Fruit fly (Drosophila melanogaster) Kc167 (cell line): ENCODE data around the gene CG10211.

ENCODE experiments used
- Myc ChIP-seq: fragments of >200 bp; optimal IDR thresholded peaks from 2 replicates; lab custom pipeline; 2017; ENCODE audit warnings: missing external identifiers
- Sin3A ChIP-seq: fragments of >200 bp; optimal IDR thresholded peaks from 2 replicates; lab custom pipeline; 2018; ENCODE audit warnings: missing external identifiers
- h ChIP-seq: fragments of >200 bp; optimal IDR thresholded peaks from 3 replicates; lab custom pipeline; 2018; ENCODE audit warnings: missing external identifiers
- insv ChIP-seq: fragments of >200 bp; optimal IDR thresholded peaks from 3 replicates; lab custom pipeline; 2018; ENCODE audit warnings: missing external identifiers
- psq ChIP-seq: fragments of >200 bp; optimal IDR thresholded peaks from 2 replicates; lab custom pipeline; 2017; ENCODE audit warnings: missing external identifiers
- ttk ChIP-seq: sonication (Bioruptor generic); optimal IDR thresholded peaks from 2 replicates; lab custom pipeline; 2017; ENCODE audit warnings: missing external identifiers

The CG10211 gene

DNA sequence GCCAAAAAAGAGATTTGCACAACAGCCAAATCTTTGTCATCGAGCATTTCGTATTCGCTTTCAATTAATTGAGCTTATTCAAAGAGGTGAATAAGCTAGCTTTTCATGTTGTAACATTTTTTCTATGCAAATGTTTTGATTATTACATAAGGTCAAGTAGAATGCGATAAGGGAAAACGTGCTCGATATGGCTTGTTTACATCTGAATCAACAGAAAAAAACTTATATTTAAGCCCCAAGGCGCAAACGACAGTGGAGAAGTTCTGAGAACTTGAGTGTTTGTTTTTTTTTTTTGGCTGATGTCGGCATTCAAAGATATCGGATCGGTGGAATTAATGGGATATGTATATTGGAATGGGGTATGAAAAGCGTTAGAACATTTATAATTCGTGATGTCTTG is 34.3 kb upstream of the CG10211 start:
- no peak for TF ChIP-seq ttk (lab: Kevin White, UChicago)
- no peak for TF ChIP-seq psq (lab: Kevin White, UChicago)
- no peak for TF ChIP-seq insv
- TF ChIP-seq h, result no peak
- no peak for TF ChIP-seq Myc (lab: Kevin White, UChicago)
- TF ChIP-seq Sin3A (lab: Kevin White, UChicago), result no peak

DNA sequence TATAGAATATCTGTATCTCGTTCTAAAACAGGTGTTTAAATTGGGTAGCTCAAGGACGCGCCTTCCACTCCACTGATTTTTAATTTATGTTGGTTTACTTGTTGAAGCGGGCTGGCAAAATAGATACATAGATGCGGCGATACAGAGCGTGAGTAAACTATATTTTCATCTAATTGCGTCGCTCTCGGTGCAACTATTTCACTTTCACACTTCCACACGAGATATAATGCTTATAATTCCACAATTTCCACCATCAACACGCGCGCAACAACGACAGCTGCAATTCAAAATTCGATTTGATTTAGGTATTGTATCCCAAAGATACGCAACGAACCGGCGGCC is 33.3 kb upstream of the CG10211 start:
- TF ChIP-seq psq (lab: Kevin White, UChicago) (no peak), h (no peak), Sin3A (lab: Kevin White, UChicago) (no peak), Myc (lab: Kevin White, UChicago) (no peak), ttk (lab: Kevin White, UChicago) (no peak), insv (no peak)

DNA sequence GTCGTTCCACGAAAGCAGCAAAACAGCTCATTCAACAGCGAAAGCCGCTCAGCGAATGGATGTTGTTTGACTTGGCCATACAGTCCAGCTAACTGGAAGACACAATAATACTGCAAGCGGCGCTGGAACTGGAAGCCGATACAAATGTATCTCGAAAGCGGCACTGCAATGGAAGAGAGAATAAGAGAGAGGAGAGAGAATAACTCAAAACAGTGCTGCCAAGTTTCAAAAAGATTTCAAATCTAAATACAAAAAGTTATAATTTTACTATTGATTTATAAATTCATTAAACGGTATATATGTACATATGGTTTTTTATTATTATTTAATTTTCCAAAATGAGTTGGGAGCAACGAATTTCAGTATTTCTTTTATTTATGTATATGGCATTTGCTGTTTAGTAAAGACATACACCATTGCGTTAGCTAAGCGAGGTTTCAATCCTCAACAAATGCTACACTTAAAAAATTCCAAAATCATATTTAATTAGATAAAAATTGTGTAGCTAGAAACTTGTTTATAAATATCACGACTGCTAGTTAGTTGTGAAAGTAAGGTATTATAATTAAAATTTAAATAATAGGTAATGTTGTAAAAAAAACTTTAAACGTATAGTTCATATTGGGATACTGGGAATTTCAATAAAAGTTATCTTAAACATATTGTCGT is 32.8 kb upstream of the CG10211 start, which contains the start of gene CG10283:
TSS of gene CG10283 (minus strand) at position 132 of the 669 bp plus-strand sequence.
- TF ChIP-seq ttk (lab: Kevin White, UChicago) (no peak), Sin3A (lab: Kevin White, UChicago) (no peak), psq (lab: Kevin White, UChicago) (no peak), insv (no peak), Myc (lab: Kevin White, UChicago) (no peak), h (no peak)

DNA sequence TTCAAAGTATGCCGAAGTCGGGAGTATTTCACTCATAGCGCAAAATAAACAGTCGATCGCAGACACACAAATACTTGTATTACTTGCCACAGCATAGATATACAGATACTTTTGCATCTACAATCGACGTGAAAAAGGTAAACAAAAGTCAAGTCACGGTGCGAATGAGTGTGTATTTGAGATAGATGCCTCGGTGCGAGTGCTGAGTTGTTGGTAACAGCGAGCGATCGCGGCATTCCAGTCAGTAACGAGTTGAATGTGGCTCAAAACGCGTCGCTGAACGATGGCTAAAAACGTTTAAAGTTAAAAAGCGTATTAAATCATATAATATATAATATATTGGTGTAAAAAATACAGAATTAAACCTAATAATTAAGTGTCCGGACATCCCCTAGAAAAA is 32.1 kb upstream of the CG10211 start, which contains the start of gene grnd:
TSS of gene grnd (plus strand) at position 207 of the 400 bp plus-strand sequence.
- TF ChIP-seq insv (no peak), psq (lab: Kevin White, UChicago) (no peak), Myc (lab: Kevin White, UChicago) (no peak), Sin3A (lab: Kevin White, UChicago) (no peak), ttk (lab: Kevin White, UChicago) (no peak)

DNA sequence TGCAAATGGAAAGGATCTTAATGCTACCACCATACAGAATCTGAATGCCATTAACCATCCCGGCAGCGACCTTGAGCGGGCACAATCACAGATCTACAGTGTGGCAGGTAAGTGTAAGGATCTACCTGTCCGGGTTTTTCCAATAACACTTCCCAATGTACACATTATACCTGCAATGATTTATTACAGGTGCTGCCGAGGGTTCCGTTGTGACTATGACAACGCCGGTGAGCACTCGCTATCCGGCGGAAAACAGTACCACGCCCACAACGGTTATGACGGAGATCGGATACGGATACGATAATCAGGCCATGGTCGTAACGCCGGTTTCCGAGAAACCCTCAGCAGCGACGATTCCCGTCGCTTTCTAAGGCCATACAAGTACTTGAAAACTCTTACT is 30.5 kb upstream of the CG10211 start:
- TF ChIP-seq insv, result no peak
- TF ChIP-seq Myc (lab: Kevin White, UChicago), result no peak
- no peak for TF ChIP-seq psq (lab: Kevin White, UChicago)
- TF ChIP-seq Sin3A (lab: Kevin White, UChicago), result no peak
- no peak for TF ChIP-seq ttk (lab: Kevin White, UChicago)
- TF ChIP-seq h, result no peak

DNA sequence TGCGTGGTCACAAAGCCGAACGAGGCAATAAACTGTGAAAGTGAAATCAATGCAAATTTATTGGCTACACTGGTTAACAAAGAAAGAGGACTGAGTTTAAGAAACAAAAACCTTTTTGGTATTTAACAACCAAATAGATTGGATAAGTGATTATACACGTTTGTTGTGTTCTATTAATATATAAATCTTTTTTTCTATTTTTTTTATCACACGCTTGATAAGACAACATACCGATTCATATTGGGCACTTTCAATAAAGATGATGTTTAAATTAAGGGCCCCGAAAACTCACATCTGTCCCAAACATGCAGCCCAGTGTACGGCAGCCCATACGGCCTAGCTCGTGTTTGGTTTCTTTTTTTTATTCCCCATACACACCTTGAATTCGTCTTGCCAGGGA is 24.2 kb upstream of the CG10211 start:
- no peak for TF ChIP-seq psq (lab: Kevin White, UChicago)

DNA sequence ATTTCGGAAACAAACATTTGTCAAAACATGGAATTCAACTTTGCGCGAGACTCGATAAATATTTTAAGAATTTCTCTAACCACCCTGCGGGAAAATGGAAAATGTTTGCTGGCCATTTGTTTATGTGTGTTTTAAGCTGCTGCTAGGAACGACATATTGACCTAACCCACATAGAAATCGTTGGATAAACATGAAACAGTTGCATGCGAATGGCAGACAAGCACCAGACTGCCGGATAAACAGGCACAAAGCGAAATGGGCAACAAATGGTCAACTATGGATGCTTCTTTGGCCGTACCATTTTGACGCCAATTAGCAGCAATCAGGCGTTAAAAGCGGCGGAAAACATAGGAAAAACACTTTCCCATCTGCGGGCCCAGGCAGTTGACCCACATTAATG is 20.5 kb upstream of the CG10211 start:
- TF ChIP-seq Myc (lab: Kevin White, UChicago) (no peak), psq (lab: Kevin White, UChicago) (no peak), Sin3A (lab: Kevin White, UChicago) (no peak), ttk (lab: Kevin White, UChicago) (no peak), h (no peak), insv (no peak)

DNA sequence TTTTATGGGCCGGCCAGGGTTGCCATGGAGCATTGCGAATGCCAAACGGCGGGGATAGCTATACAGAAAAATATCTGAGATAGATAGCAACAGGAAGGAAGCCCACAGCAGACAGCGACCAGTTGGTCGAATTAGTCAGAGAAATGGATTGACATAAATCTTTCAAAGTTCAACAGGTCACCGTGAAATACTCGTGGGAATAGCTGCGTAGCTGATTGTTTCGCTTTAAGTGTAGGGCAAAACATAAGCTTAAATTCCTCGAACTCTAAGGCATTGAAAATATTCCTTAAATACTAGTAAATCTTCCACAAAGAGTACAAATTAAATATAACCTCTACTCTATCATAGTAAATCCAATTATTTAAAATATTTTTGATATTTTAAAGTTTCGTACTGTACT is 17.4 kb upstream of the CG10211 start:
- TF ChIP-seq h (no peak), insv (no peak), psq (lab: Kevin White, UChicago) (no peak), Myc (lab: Kevin White, UChicago) (no peak), ttk (lab: Kevin White, UChicago) (no peak), Sin3A (lab: Kevin White, UChicago) (no peak)

DNA sequence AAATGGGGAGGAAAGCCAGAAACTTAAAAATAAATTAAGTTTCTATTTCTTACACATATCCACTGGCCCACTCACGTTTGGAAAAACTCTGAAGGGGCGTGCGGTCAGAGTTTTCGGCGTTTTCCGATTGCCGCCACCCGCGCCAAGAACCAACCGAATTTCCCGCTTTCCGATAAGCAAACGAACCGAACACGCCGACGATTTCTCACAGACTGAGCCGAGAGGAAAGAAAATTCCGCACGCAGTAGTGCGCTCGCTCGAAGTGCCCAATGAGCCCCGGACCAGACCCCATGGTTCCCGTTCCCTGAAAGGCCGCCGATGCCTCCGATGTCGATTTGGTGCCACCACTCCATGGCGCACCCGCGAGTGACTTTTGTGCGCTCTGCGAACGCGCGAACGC is 13.5 kb upstream of the CG10211 start, which contains the start of gene kon:
TSS of gene kon (minus strand) at position 219 of the 400 bp plus-strand sequence.
- no peak for TF ChIP-seq h
- no peak for TF ChIP-seq ttk (lab: Kevin White, UChicago)
- no peak for TF ChIP-seq Sin3A (lab: Kevin White, UChicago)
- TF ChIP-seq psq (lab: Kevin White, UChicago), result no peak
- TF ChIP-seq insv, result no peak
- no peak for TF ChIP-seq Myc (lab: Kevin White, UChicago)

DNA sequence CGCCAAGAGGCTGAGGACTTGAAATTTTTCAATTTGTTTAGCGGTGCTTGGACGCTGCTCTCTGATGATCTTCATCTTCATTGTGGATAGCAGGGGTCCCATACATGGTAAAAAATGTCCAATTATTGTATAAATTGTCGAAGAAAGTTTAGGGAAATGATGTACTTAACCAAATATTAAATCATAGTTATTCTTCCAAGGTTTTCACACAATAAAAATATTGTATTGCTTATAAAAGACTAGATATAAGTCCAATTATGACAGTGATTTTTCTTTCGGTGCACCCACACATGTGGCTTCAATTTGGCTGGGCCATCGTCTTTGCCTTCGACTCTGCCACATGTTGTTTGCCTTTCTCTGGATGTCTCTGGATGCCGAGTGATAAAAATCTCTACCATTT is 12.4 kb upstream of the CG10211 start:
- no peak for TF ChIP-seq ttk (lab: Kevin White, UChicago)
- no peak for TF ChIP-seq Myc (lab: Kevin White, UChicago)
- no peak for TF ChIP-seq psq (lab: Kevin White, UChicago)
- TF ChIP-seq insv, result no peak
- TF ChIP-seq Sin3A (lab: Kevin White, UChicago), result no peak
- TF ChIP-seq h, result no peak

DNA sequence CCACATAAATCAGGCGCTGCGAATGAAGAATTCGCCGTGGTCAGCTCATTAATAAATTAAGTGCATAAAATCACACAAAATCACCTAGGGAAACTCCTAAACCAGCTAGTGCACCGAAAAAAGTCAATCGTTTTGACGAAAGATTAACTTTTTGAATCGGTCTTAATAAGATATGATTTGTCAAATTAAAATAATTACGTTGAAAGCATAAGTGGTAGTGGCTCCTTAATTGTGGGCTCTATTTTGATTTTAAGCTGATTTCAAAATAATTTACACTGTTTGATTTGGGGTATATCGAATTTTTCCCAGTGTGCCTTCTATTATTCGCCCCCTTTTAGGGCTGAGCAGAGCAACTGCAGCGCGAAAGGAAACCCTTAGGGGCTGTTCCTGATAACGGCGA is 11.8 kb upstream of the CG10211 start:
- TF ChIP-seq insv (no peak), psq (lab: Kevin White, UChicago) (no peak), h (no peak), ttk (lab: Kevin White, UChicago) (no peak), Myc (lab: Kevin White, UChicago) (no peak), Sin3A (lab: Kevin White, UChicago) (no peak)

DNA sequence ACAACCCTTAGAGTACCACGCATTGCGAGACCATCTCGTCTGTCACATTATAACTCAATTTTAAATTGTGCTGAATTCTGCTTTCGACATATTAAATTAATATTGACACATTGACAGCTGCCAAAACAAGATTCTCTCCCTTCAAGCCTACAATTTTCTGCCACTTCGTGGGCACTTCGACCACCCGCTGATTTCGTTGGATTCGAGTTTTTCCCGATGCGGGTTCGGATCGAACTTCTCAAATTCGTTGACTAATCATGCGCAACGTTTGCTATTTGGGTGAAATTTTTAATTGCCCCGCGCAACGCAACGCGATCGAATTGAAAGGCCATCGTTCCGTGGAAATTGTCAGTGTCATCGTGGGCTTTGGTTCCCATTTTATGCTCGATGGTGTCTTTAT is 10.4 kb upstream of the CG10211 start:
- TF ChIP-seq h (no peak), ttk (lab: Kevin White, UChicago) (no peak), Sin3A (lab: Kevin White, UChicago) (no peak), psq (lab: Kevin White, UChicago) (no peak), Myc (lab: Kevin White, UChicago) (no peak), insv (no peak)

DNA sequence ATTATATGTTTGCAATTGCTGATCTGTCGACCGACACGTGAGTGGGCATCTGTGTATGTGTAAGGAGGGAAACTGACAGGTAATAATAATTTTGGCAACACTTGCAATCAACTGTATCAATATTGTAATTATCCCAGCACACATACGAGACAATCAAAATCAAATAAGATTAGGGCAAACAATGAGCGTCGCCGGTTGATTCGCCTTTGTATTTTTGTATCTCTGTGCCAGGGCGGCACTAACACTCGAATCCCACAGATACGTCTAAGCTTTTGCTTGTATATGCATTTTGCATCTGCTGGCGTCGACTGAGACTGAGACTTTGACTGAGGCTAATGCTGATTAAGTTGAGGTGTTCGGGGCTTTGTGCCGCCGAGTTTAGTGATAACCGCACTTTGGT is 8.1 kb upstream of the CG10211 start, which contains the start of gene Ugt301D1:
TSS of gene Ugt301D1 (plus strand) at position 380 of the 400 bp plus-strand sequence.
- TF ChIP-seq insv, result no peak
- no peak for TF ChIP-seq Sin3A (lab: Kevin White, UChicago)
- no peak for TF ChIP-seq psq (lab: Kevin White, UChicago)
- no peak for TF ChIP-seq Myc (lab: Kevin White, UChicago)
- TF ChIP-seq ttk (lab: Kevin White, UChicago), result no peak
- TF ChIP-seq h, result no peak
